Fruit fly (Drosophila melanogaster): Measurements from ENCODE around the gene CG1571.

CG1571 gene

dm6 chrX:8061392-8062179 is 14.1 kb upstream of the CG1571 start, which contains the start of gene mys (continued):
- TF ChIP-seq CG10543 (GFP tag; optimal IDR thresholded peaks at IDR 0.05): no peak
- no peak for TF ChIP-seq sens-2 (GFP tag; IDR thresholded peaks at IDR 0.05)
- peak; percentile 85 for TF ChIP-seq vvl (GFP tag; IDR thresholded peaks at IDR 0.05)
- TF ChIP-seq sna (GFP tag; IDR thresholded peaks at IDR 0.05; ENCODE audit: partially characterized antibody): peak; percentile 89
- TF ChIP-seq ind (GFP tag; optimal IDR thresholded peaks at IDR 0.05): peak; percentile 71
- TF ChIP-seq Dip2 (GFP tag; IDR thresholded peaks at IDR 0.05): no peak
- TF ChIP-seq pfk (GFP tag; optimal IDR thresholded peaks at IDR 0.05): peak; percentile 58
- peak; percentile 33 for TF ChIP-seq CG3407 (GFP tag; optimal IDR thresholded peaks at IDR 0.05)
- TF ChIP-seq CG1603 (tag; optimal IDR thresholded peaks at IDR 0.05): peak; percentile 95
- TF ChIP-seq ems (GFP tag; optimal IDR thresholded peaks at IDR 0.05): peak; percentile 71
- no peak for TF ChIP-seq CG10565 (GFP tag; optimal IDR thresholded peaks at IDR 0.05)
- TF ChIP-seq dysf (GFP tag; IDR thresholded peaks at IDR 0.05): peak; percentile 53; the same call in 2 of the 3 replicates
- TF ChIP-seq CG2712 (tag; optimal IDR thresholded peaks at IDR 0.05): peak; percentile 55
- TF ChIP-seq CG7745 (tag; optimal IDR thresholded peaks at IDR 0.05): no peak
- peak; percentile 97 for TF ChIP-seq CG15514 (GFP tag; optimal IDR thresholded peaks at IDR 0.05)
- TF ChIP-seq fru (optimal IDR thresholded peaks at IDR 0.05): no peak
- TF ChIP-seq gt (GFP tag; IDR thresholded peaks at IDR 0.05): no peak; the same call in 1 of the 2 replicates
- peak; percentile 90 for TF ChIP-seq Hmr (GFP tag; optimal IDR thresholded peaks at IDR 0.05)
- peak in 1 of 2 experiments; percentile 34 for TF ChIP-seq Eip74EF (GFP tag; optimal IDR thresholded peaks at IDR 0.05)
- peak; percentile 1 for TF ChIP-seq ash1 (GFP tag; optimal IDR thresholded peaks at IDR 0.05)
- TF ChIP-seq hb (GFP tag; IDR thresholded peaks at IDR 0.05; ENCODE audit: partially characterized antibody): peak; percentile 92
- no peak for TF ChIP-seq Hr78 (GFP tag; optimal IDR thresholded peaks at IDR 0.05)
- TF ChIP-seq inv (GFP tag; IDR thresholded peaks at IDR 0.05; ENCODE audit: partially characterized antibody): peak; percentile 91
- peak; percentile 91 for TF ChIP-seq CG9932 (GFP tag; IDR thresholded peaks at IDR 0.05)
- peak; percentile 38; the same call in 1 of the 2 replicates for TF ChIP-seq lmd (GFP tag; IDR thresholded peaks at IDR 0.05)
- TF ChIP-seq gsb-n (tag; optimal IDR thresholded peaks at IDR 0.05): peak; percentile 11
- peak; percentile 37 for TF ChIP-seq disco-r (GFP tag; optimal IDR thresholded peaks at IDR 0.05)
- peak; percentile 77 for TF ChIP-seq sug (tag; optimal IDR thresholded peaks at IDR 0.05)
- peak; percentile 74 for TF ChIP-seq CG34376 (GFP tag; optimal IDR thresholded peaks at IDR 0.05)
- no peak for TF ChIP-seq Ssrp (tag; optimal IDR thresholded peaks at IDR 0.05)
- TF ChIP-seq HHEX (GFP tag; optimal IDR thresholded peaks at IDR 0.05): peak; percentile 37
- peak; percentile 73 for TF ChIP-seq BtbVII (GFP tag; optimal IDR thresholded peaks at IDR 0.05)
- peak; percentile 89 for TF ChIP-seq Doc3 (GFP tag; IDR thresholded peaks at IDR 0.05; ENCODE audit: partially characterized antibody)
- TF ChIP-seq CG8388 (GFP tag; optimal IDR thresholded peaks at IDR 0.05): peak; percentile 20
- TF ChIP-seq CG13296 (GFP tag; optimal IDR thresholded peaks at IDR 0.05): peak; percentile 48
- peak; percentile 96 for TF ChIP-seq Elba2 (GFP tag; optimal IDR thresholded peaks at IDR 0.05)
- TF ChIP-seq wek (GFP tag; optimal IDR thresholded peaks at IDR 0.05): peak; percentile 13
- peak; percentile 42; the same call in 1 of the 2 replicates for TF ChIP-seq CG7372 (GFP tag; IDR thresholded peaks at IDR 0.05)
- TF ChIP-seq CG10462 (GFP tag; optimal IDR thresholded peaks at IDR 0.05): peak; percentile 1
- peak; percentile 57 for TF ChIP-seq al (GFP tag; IDR thresholded peaks at IDR 0.05)
- TF ChIP-seq eyg (GFP tag; optimal IDR thresholded peaks at IDR 0.05): peak; percentile 71
- no peak for TF ChIP-seq Lpt (GFP tag; optimal IDR thresholded peaks at IDR 0.05)
- TF ChIP-seq CG5953 (GFP tag; IDR thresholded peaks at IDR 0.05): no peak
- TF ChIP-seq ttk (GFP tag; IDR thresholded peaks at IDR 0.05): peak; percentile 36; the same call in 1 of the 2 replicates
- TF ChIP-seq CTCF (GFP tag; optimal IDR thresholded peaks at IDR 0.05): peak; percentile 60
- TF ChIP-seq sc (optimal IDR thresholded peaks at IDR 0.05): no peak
- no peak for TF ChIP-seq sc (GFP tag; optimal IDR thresholded peaks at IDR 0.05)
- TF ChIP-seq CG12659 (GFP tag; optimal IDR thresholded peaks at IDR 0.05): peak; percentile 92
- peak; percentile 55 for TF ChIP-seq CG4854 (GFP tag; optimal IDR thresholded peaks at IDR 0.05)
